Fruit fly (Drosophila melanogaster) whole organism, embryonic: Measurements from ENCODE around the gene pygo.

ENCODE experiments used
- Abd-B ChIP-seq: fragments of 200-800 bp; sonication (Bioruptor generic); optimal IDR thresholded peaks from 2 replicates; lab custom pipeline; 2018; ENCODE audit warnings: missing biosample characterization, mild to moderate bottlenecking, missing genetic modification characterization, moderate library complexity
- Aef1 ChIP-seq: fragments of 200-800 bp; sonication (Bioruptor generic); IDR thresholded peaks from 3 replicates; pipeline ENCODE4 v1.3.6; 2022; ENCODE audit warnings: missing biosample characterization, missing genetic modification characterization
- B-H1 ChIP-seq: fragments of 200-800 bp; sonication (Bioruptor generic); IDR thresholded peaks from 3 replicates; pipeline ENCODE4 v1.3.6; 2022; ENCODE audit warnings: missing biosample characterization, missing genetic modification characterization
- Bdp1 ChIP-seq: fragments of 200-800 bp; sonication (Bioruptor generic); optimal IDR thresholded peaks from 3 replicates; lab custom pipeline; 2016; ENCODE audit warnings: missing biosample characterization, missing genetic modification characterization
- CG10431 ChIP-seq: fragments of 200-800 bp; sonication (Bioruptor generic); optimal IDR thresholded peaks from 3 replicates; lab custom pipeline; 2018; ENCODE audit warnings: missing biosample characterization, mild to moderate bottlenecking, missing genetic modification characterization
- CG11456 ChIP-seq: fragments of 200-800 bp; sonication (Bioruptor generic); IDR thresholded peaks from 3 replicates; pipeline ENCODE4 v1.3.6; 2022; ENCODE audit warnings: missing biosample characterization, missing genetic modification characterization
- CG12769 ChIP-seq: fragments of 200-800 bp; sonication (Bioruptor generic); optimal IDR thresholded peaks from 2 replicates; lab custom pipeline; 2019; ENCODE audit warnings: missing biosample characterization, mild to moderate bottlenecking, missing genetic modification characterization, moderate library complexity
- CG13624 ChIP-seq: fragments of 200-800 bp; sonication (Bioruptor generic); optimal IDR thresholded peaks from 2 replicates; lab custom pipeline; 2016; ENCODE audit warnings: missing biosample characterization, missing genetic modification characterization
- CG13894 ChIP-seq: fragments of 200-800 bp; sonication (Bioruptor generic); optimal IDR thresholded peaks from 3 replicates; lab custom pipeline; 2018; ENCODE audit warnings: missing biosample characterization, mild to moderate bottlenecking, missing genetic modification characterization, moderate library complexity
- CG14710 ChIP-seq: fragments of 200-800 bp; sonication (Bioruptor generic); optimal IDR thresholded peaks from 3 replicates; lab custom pipeline; 2019; ENCODE audit warnings: missing biosample characterization, mild to moderate bottlenecking, missing genetic modification characterization, moderate library complexity
- CG15479 ChIP-seq: fragments of 200-800 bp; sonication (Bioruptor generic); optimal IDR thresholded peaks from 3 replicates; lab custom pipeline; 2019; ENCODE audit warnings: missing biosample characterization, mild to moderate bottlenecking, missing genetic modification characterization, moderate library complexity
- CG15696 ChIP-seq: fragments of 200-800 bp; sonication (Bioruptor generic); optimal IDR thresholded peaks from 2 replicates; lab custom pipeline; 2019; ENCODE audit warnings: missing biosample characterization, mild to moderate bottlenecking, missing genetic modification characterization, moderate library complexity
- CG30020 ChIP-seq: fragments of 200-800 bp; optimal IDR thresholded peaks from 2 replicates; lab custom pipeline; 2019; ENCODE audit warnings: missing biosample characterization, mild to moderate bottlenecking, missing genetic modification characterization, moderate library complexity
- CG32772 ChIP-seq: fragments of 200-800 bp; sonication (Bioruptor generic); IDR thresholded peaks from 2 replicates; pipeline ENCODE4 v1.3.6; 2022; ENCODE audit warnings: missing biosample characterization, missing genetic modification characterization
- CG34224 ChIP-seq: fragments of 200-800 bp; sonication (Bioruptor generic); IDR thresholded peaks from 3 replicates; pipeline ENCODE4 v1.3.6; 2022; ENCODE audit warnings: missing biosample characterization, missing genetic modification characterization; ENCODE audit not compliant: partially characterized antibody
- CG4282 ChIP-seq: fragments of 200-800 bp; sonication (Bioruptor generic); optimal IDR thresholded peaks from 2 replicates; lab custom pipeline; 2016; ENCODE audit warnings: missing biosample characterization, missing genetic modification characterization
- CG43689 ChIP-seq: fragments of 200-800 bp; sonication (Bioruptor generic); IDR thresholded peaks from 2 replicates; pipeline ENCODE4 v1.3.6; 2022; ENCODE audit warnings: missing biosample characterization, missing genetic modification characterization
- CG5245 ChIP-seq: fragments of 200-800 bp; sonication (Bioruptor generic); optimal IDR thresholded peaks from 3 replicates; lab custom pipeline; 2016; ENCODE audit warnings: missing biosample characterization, missing genetic modification characterization
- CG6272 ChIP-seq: fragments of 200-800 bp; sonication (Bioruptor generic); IDR thresholded peaks from 2 replicates; pipeline ENCODE4 v1.3.6; 2022; ENCODE audit warnings: missing biosample characterization, missing genetic modification characterization
- CG6791 ChIP-seq: fragments of 200-800 bp; sonication (Bioruptor generic); IDR thresholded peaks from 3 replicates; pipeline ENCODE4 v1.3.6; 2022; ENCODE audit warnings: missing biosample characterization, missing genetic modification characterization; ENCODE audit not compliant: partially characterized antibody
- CG7357 ChIP-seq: fragments of 200-800 bp; sonication (Bioruptor generic); IDR thresholded peaks from 3 replicates; pipeline ENCODE4 v1.3.6; 2022; ENCODE audit warnings: missing biosample characterization, missing genetic modification characterization
- CG9797 ChIP-seq: fragments of 200-800 bp; sonication (Bioruptor generic); optimal IDR thresholded peaks from 3 replicates; lab custom pipeline; 2018; ENCODE audit warnings: missing biosample characterization, mild to moderate bottlenecking, missing genetic modification characterization
- CHES-1-like ChIP-seq: fragments of 200-800 bp; sonication (Bioruptor generic); optimal IDR thresholded peaks from 2 replicates; lab custom pipeline; 2016; ENCODE audit warnings: missing biosample characterization, missing genetic modification characterization
- CTCF ChIP-seq: fragments of 200-800 bp; sonication (Bioruptor generic); optimal IDR thresholded peaks from 2 replicates; lab custom pipeline; 2017; ENCODE audit warnings: missing biosample characterization, mild to moderate bottlenecking, missing genetic modification characterization, moderate library complexity
- Doc2 ChIP-seq: fragments of 200-800 bp; sonication (Bioruptor generic); IDR thresholded peaks from 2 replicates; pipeline ENCODE4 v1.3.6; 2022; ENCODE audit warnings: missing biosample characterization, missing genetic modification characterization
- Doc3 ChIP-seq: fragments of 200-800 bp; sonication (Bioruptor generic); IDR thresholded peaks from 3 replicates; pipeline ENCODE4 v1.3.6; 2022; ENCODE audit warnings: missing biosample characterization, missing genetic modification characterization; ENCODE audit not compliant: partially characterized antibody
- E2f2 ChIP-seq: fragments of 200-800 bp; sonication (Bioruptor generic); IDR thresholded peaks from 2 replicates; pipeline ENCODE4 v1.3.6; 2022; ENCODE audit warnings: missing biosample characterization, missing genetic modification characterization
- Fer1 ChIP-seq: fragments of 200-800 bp; sonication (Bioruptor generic); optimal IDR thresholded peaks from 2 replicates; lab custom pipeline; 2017; ENCODE audit warnings: missing biosample characterization, mild to moderate bottlenecking, missing genetic modification characterization
- Hr3 ChIP-seq: fragments of 200-800 bp; sonication (Bioruptor generic); optimal IDR thresholded peaks from 3 replicates; lab custom pipeline; 2016; ENCODE audit warnings: missing biosample characterization, missing genetic modification characterization
- Hsf ChIP-seq: fragments of 200-800 bp; sonication (Bioruptor generic); optimal IDR thresholded peaks from 3 replicates; lab custom pipeline; 2016; ENCODE audit warnings: missing biosample characterization, missing genetic modification characterization
- Mad ChIP-seq: fragments of 200-800 bp; sonication (Bioruptor generic); optimal IDR thresholded peaks from 2 replicates; lab custom pipeline; 2016; ENCODE audit warnings: missing biosample characterization, missing genetic modification characterization
- Optix ChIP-seq: fragments of 200-800 bp; sonication (Bioruptor generic); IDR thresholded peaks from 3 replicates; pipeline ENCODE4 v1.3.6; 2022; ENCODE audit warnings: missing biosample characterization, missing genetic modification characterization
- ac ChIP-seq: fragments of 200-800 bp; sonication (Bioruptor generic); optimal IDR thresholded peaks from 3 replicates; lab custom pipeline; 2017; ENCODE audit warnings: missing biosample characterization, mild to moderate bottlenecking, missing genetic modification characterization
- ash1 ChIP-seq: fragments of 200-800 bp; sonication (Bioruptor generic); optimal IDR thresholded peaks from 2 replicates; lab custom pipeline; 2018; ENCODE audit warnings: missing biosample characterization, mild to moderate bottlenecking, missing genetic modification characterization
- chif ChIP-seq, 2 experiments: fragments of 200-800 bp; sonication (Bioruptor generic); optimal IDR thresholded peaks; 3 replicates each; lab custom pipeline; 2016; ENCODE audit warnings: missing biosample characterization in 2 of 2, missing genetic modification characterization in 2 of 2
- dpn ChIP-seq, 2 experiments: fragments of 200-800 bp; sonication (Bioruptor generic); optimal IDR thresholded peaks; 3 replicates each; lab custom pipeline; 2016; ENCODE audit warnings: missing biosample characterization in 2 of 2, missing genetic modification characterization in 2 of 2
- gem ChIP-seq: fragments of 200-800 bp; sonication (Bioruptor generic); optimal IDR thresholded peaks from 2 replicates; lab custom pipeline; 2019; ENCODE audit warnings: missing biosample characterization, mild to moderate bottlenecking, missing genetic modification characterization, moderate library complexity
- gsb ChIP-seq: fragments of 200-800 bp; sonication (Bioruptor generic); IDR thresholded peaks from 2 replicates; pipeline ENCODE4 v1.3.6; 2022; ENCODE audit warnings: missing biosample characterization, missing genetic modification characterization
- gsb-n ChIP-seq: fragments of 200-800 bp; sonication (Bioruptor generic); optimal IDR thresholded peaks from 3 replicates; lab custom pipeline; 2018; ENCODE audit warnings: missing biosample characterization, mild to moderate bottlenecking, missing genetic modification characterization
- hb ChIP-seq: fragments of 200-800 bp; sonication (Bioruptor generic); IDR thresholded peaks from 3 replicates; pipeline ENCODE4 v1.3.6; 2022; ENCODE audit warnings: missing biosample characterization, missing genetic modification characterization; ENCODE audit not compliant: partially characterized antibody
- jigr1 ChIP-seq: fragments of 200-800 bp; sonication (Bioruptor generic); IDR thresholded peaks from 3 replicates; pipeline ENCODE4 v1.3.6; 2022; ENCODE audit warnings: missing biosample characterization, missing genetic modification characterization
- lbe ChIP-seq: fragments of 200-800 bp; sonication (Bioruptor generic); optimal IDR thresholded peaks from 2 replicates; lab custom pipeline; 2016; ENCODE audit warnings: missing biosample characterization, mild to moderate bottlenecking, missing genetic modification characterization
- nau ChIP-seq: fragments of 200-800 bp; sonication (Bioruptor generic); optimal IDR thresholded peaks from 3 replicates; lab custom pipeline; 2017; ENCODE audit warnings: missing biosample characterization, mild to moderate bottlenecking, missing genetic modification characterization, missing genetic modification reagents
- nerfin-2 ChIP-seq: fragments of 200-800 bp; sonication (Bioruptor generic); IDR thresholded peaks from 2 replicates; pipeline ENCODE4 v1.3.6; 2022; ENCODE audit warnings: missing biosample characterization, missing genetic modification characterization; ENCODE audit not compliant: partially characterized antibody
- nmo ChIP-seq: fragments of 200-800 bp; sonication (Bioruptor generic); optimal IDR thresholded peaks from 2 replicates; lab custom pipeline; 2018; ENCODE audit warnings: missing biosample characterization, mild to moderate bottlenecking, missing genetic modification characterization, moderate library complexity
- pum ChIP-seq: fragments of 200-800 bp; sonication (Bioruptor generic); optimal IDR thresholded peaks from 2 replicates; lab custom pipeline; 2016; ENCODE audit warnings: missing biosample characterization, missing genetic modification characterization
- row ChIP-seq: fragments of 200-800 bp; sonication (Bioruptor generic); IDR thresholded peaks from 3 replicates; pipeline ENCODE4 v1.3.6; 2022; ENCODE audit warnings: missing biosample characterization, missing genetic modification characterization
- sens ChIP-seq: fragments of 200-800 bp; sonication (Bioruptor generic); peaks from one replicate; lab custom pipeline; 2016; ENCODE audit warnings: missing biosample characterization, missing genetic modification characterization
- slou ChIP-seq: fragments of 200-800 bp; sonication (Bioruptor generic); optimal IDR thresholded peaks from 3 replicates; lab custom pipeline; 2016; ENCODE audit warnings: missing biosample characterization, missing genetic modification characterization
- tio ChIP-seq: fragments of 200-800 bp; sonication (Bioruptor generic); optimal IDR thresholded peaks from 2 replicates; lab custom pipeline; 2017; ENCODE audit warnings: missing biosample characterization, missing genetic modification characterization, inconsistent platforms
- wek ChIP-seq: fragments of 200-800 bp; sonication (Bioruptor generic); optimal IDR thresholded peaks from 3 replicates; lab custom pipeline; 2018; ENCODE audit warnings: missing biosample characterization, mild to moderate bottlenecking, missing genetic modification characterization, moderate library complexity
- yki ChIP-seq: fragments of >200 bp; optimal IDR thresholded peaks from 3 replicates; lab custom pipeline; 2018

Gene pygo

dm6 chr3R:31621814-31622213, 41.3 kb upstream of the pygo start, which contains the start of gene kek6 (continued):
- TF ChIP-seq hb (GFP tag; lab: Robert Waterston, UW) (0 out of 3 replicates have a peak, but pooled peaks have one; percentile 13), Hsf (GFP tag; lab: Kevin White, UChicago) (no peak), B-H1 (GFP tag; lab: Robert Waterston, UW) (no peak), jigr1 (GFP tag; lab: Robert Waterston, UW) (no peak), yki (lab: Kevin White, UChicago) (peak; percentile 46), CG6791 (GFP tag; lab: Robert Waterston, UW) (no peak), CG13894 (tag; lab: Kevin White, UChicago) (no peak), Optix (no peak), Hr3 (GFP tag; lab: Kevin White, UChicago) (no peak), CHES-1-like (GFP tag; lab: Kevin White, UChicago) (no peak)

- no peak for TF ChIP-seq pum (GFP tag; lab: Kevin White, UChicago)
- TF ChIP-seq nau (GFP tag; lab: Kevin White, UChicago), result no peak
- TF ChIP-seq chif (GFP tag; optimal IDR thresholded peaks at IDR 0.05; lab: Kevin White, UChicago), result no peak
- TF ChIP-seq CG12769 (tag; lab: Kevin White, UChicago), result no peak
- no peak for TF ChIP-seq gem (tag; lab: Kevin White, UChicago)
- TF ChIP-seq nmo, result no peak
- TF ChIP-seq sens (GFP tag; lab: Kevin White, UChicago), result no peak
- TF ChIP-seq CG30020 (tag; lab: Kevin White, UChicago), result no peak
- no peak for TF ChIP-seq CG10431
- TF ChIP-seq CG34224 (GFP tag; lab: Robert Waterston, UW), result no peak
- no peak for TF ChIP-seq gsb (GFP tag; lab: Robert Waterston, UW)
- TF ChIP-seq Bdp1 (GFP tag; lab: Kevin White, UChicago), result no peak
- TF ChIP-seq E2f2 (GFP tag; lab: Robert Waterston, UW), result peak; percentile 65
- TF ChIP-seq CTCF (GFP tag; lab: Kevin White, UChicago), result peak; percentile 65
- TF ChIP-seq CG5245 (GFP tag; lab: Kevin White, UChicago), result no peak
- TF ChIP-seq Aef1 (GFP tag; lab: Robert Waterston, UW), result no peak
- peak; percentile 12 for TF ChIP-seq CG15479 (GFP tag; lab: Kevin White, UChicago)
- no peak for TF ChIP-seq tio
- no peak for TF ChIP-seq nerfin-2
- no peak for TF ChIP-seq ac
- TF ChIP-seq CG4282 (GFP tag; lab: Kevin White, UChicago), result no peak
- no peak for TF ChIP-seq ash1
- TF ChIP-seq CG43689 (GFP tag; lab: Robert Waterston, UW), result no peak
- no peak for TF ChIP-seq Doc2
- TF ChIP-seq gsb-n (tag; lab: Kevin White, UChicago), result no peak
- no peak for TF ChIP-seq Mad (GFP tag; lab: Kevin White, UChicago)
- TF ChIP-seq dpn (GFP tag; optimal IDR thresholded peaks at IDR 0.05; lab: Kevin White, UChicago), result no peak
- peak; percentile 3 for TF ChIP-seq lbe (GFP tag; lab: Kevin White, UChicago)
- no peak for TF ChIP-seq Abd-B (GFP tag; lab: Kevin White, UChicago)
- TF ChIP-seq CG7357, result no peak
- peak; percentile 19 for TF ChIP-seq CG14710 (tag; lab: Kevin White, UChicago)
- no peak for TF ChIP-seq Fer1 (GFP tag; lab: Kevin White, UChicago)
- TF ChIP-seq CG32772, result no peak
- peak; percentile 36; the same call in 2 of the 3 replicates for TF ChIP-seq row (GFP tag; lab: Robert Waterston, UW)
- peak; percentile 51 for TF ChIP-seq CG9797 (GFP tag; lab: Kevin White, UChicago)
- TF ChIP-seq CG6272 (GFP tag; lab: Robert Waterston, UW), result no peak
- TF ChIP-seq Doc3, result no peak
- peak; percentile 86 for TF ChIP-seq wek
- TF ChIP-seq CG13624 (GFP tag; lab: Kevin White, UChicago), result no peak
- no peak for TF ChIP-seq slou (GFP tag; lab: Kevin White, UChicago)
- TF ChIP-seq CG15696 (tag; lab: Kevin White, UChicago), result no peak
- TF ChIP-seq CG11456 (GFP tag; lab: Robert Waterston, UW), result no peak
Observed at dm6 chr3R:31617801-31618200, 37.3 kb upstream of the pygo start, which contains the start of gene pasha. Gene pasha (plus strand): TSS chr3R:31617977.
